Worm (Caenorhabditis elegans) whole organism, L2 larva: ENCODE data around the gene R07E5.11.

ENCODE experiments used
- F13H6.1 ChIP-seq: sonication (generic microtip); optimal IDR thresholded peaks from 2 replicates; lab custom pipeline; 2016; ENCODE audit warnings: missing genetic modification characterization, missing compliant biosample characterization
- lin-13 ChIP-seq: fragments of 150-350 bp; optimal IDR thresholded peaks from 2 replicates; lab custom pipeline; 2014; ENCODE audit warnings: missing biosample characterization, missing genetic modification reagents, missing genetic modification characterization
- lsy-2 ChIP-seq, 2 experiments: fragments of 150-350 bp in 1 of 2; sonication (generic microtip) in 1 of 2; optimal IDR thresholded peaks; 2 replicates each; lab custom pipeline; 2014 to 2017; ENCODE audit warnings: missing biosample characterization in 2 of 2, missing genetic modification characterization in 2 of 2
- mab-5 ChIP-seq: fragments of 150-350 bp; optimal IDR thresholded peaks from 2 replicates; lab custom pipeline; 2014; ENCODE audit warnings: missing biosample characterization, missing genetic modification characterization
- skn-1 ChIP-seq: sonication (generic microtip); optimal IDR thresholded peaks from 2 replicates; lab custom pipeline; 2017; ENCODE audit warnings: missing biosample characterization, missing genetic modification characterization

DNA sequence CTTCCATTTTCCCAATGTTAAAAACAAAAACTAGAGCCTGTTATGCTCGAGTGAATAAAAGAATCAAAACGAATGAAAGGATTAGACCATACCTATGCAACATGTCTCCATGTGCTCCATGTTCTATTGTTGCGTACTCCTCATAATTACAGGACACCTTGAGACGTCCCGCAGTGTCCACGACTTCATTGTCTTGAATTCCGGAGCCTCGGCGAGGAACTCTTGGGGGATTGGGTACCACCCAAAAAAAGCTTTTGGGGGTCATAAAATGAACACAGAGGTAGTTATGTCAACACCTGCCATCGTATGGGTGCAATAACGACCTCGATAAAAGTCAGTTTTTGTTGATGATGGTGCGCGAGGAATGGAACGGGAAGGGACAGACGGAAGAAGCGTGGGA is 39.9 kb upstream of the R07E5.11 start:
- TF ChIP-seq lsy-2 (tag; optimal IDR thresholded peaks at IDR 0.05; lab: Kevin White, UChicago) (no peak), mab-5 (tag; lab: Kevin White, UChicago) (no peak), F13H6.1 (tag; lab: Kevin White, UChicago) (no peak), skn-1 (tag; lab: Kevin White, UChicago) (no peak), lin-13 (GFP tag; lab: Kevin White, UChicago) (no peak)
